Worm (Caenorhabditis elegans) whole organism, early embryonic: Measurements from ENCODE around the gene ZK185.3.

Experiments used
- B0310.2 ChIP-seq: sonication (generic microtip); optimal IDR thresholded peaks from 2 replicates; lab custom pipeline; 2016; ENCODE audit warnings: mild to moderate bottlenecking, missing genetic modification characterization, missing compliant biosample characterization
- ama-1 ChIP-seq: fragments of 150-350 bp; optimal IDR thresholded peaks from 2 replicates; lab custom pipeline; 2014
- ceh-36 ChIP-seq: sonication (generic microtip); optimal IDR thresholded peaks from 2 replicates; lab custom pipeline; 2016; ENCODE audit warnings: missing genetic modification characterization, inconsistent platforms, missing compliant biosample characterization
- hmbx-1 ChIP-seq: sonication (generic microtip); optimal IDR thresholded peaks from 2 replicates; lab custom pipeline; 2016; ENCODE audit warnings: mild to moderate bottlenecking, missing genetic modification characterization, missing compliant biosample characterization

ce11 chrIV:4523461-4523860, 6.8 kb downstream of the ZK185.3 start:
- TF ChIP-seq ama-1 (lab: Kevin White, UChicago), result no peak
- TF ChIP-seq hmbx-1 (tag; lab: Kevin White, UChicago), result no peak
- no peak for TF ChIP-seq ceh-36
- TF ChIP-seq B0310.2 (tag; lab: Kevin White, UChicago), result no peak
